Worm (Caenorhabditis elegans): ENCODE data around the gene cest-16.
A peak's percentile ranks its signal among the peaks of the same experiment; 100 is the strongest.

Gene cest-16

DNA sequence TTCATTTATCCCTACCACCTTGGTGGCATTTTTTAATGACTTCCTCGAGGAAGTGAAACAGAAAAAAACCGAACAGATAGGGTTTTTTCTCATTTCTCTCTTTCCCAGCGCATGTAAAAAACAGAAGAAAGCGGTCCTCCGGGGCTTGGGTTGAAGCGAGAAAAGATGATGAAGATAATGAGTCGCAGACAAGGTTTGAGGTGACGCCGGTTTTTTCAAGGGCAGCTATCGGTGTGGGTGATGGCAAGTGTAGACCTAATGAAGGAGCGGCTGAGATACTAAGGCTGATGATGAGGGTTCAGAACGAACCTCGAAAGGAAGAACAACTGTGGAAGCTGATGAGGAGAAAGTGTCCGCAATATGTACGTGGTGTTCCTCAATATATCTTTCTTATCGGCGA is 21.1 kb downstream of the cest-16 start (continued):
- TF ChIP-seq skn-1 (tag; optimal IDR thresholded peaks at IDR 0.05) (no peak), nhr-6 (tag; optimal IDR thresholded peaks at IDR 0.05) (no peak), mbf-1 (tag; optimal IDR thresholded peaks at IDR 0.05) (no peak), mab-5 (tag; optimal IDR thresholded peaks at IDR 0.05) (no peak), fos-1 (tag; optimal IDR thresholded peaks at IDR 0.05) (peak; percentile 22), ceh-82 (tag; optimal IDR thresholded peaks at IDR 0.05) (no peak), zag-1 (tag; optimal IDR thresholded peaks at IDR 0.05) (no peak)

DNA sequence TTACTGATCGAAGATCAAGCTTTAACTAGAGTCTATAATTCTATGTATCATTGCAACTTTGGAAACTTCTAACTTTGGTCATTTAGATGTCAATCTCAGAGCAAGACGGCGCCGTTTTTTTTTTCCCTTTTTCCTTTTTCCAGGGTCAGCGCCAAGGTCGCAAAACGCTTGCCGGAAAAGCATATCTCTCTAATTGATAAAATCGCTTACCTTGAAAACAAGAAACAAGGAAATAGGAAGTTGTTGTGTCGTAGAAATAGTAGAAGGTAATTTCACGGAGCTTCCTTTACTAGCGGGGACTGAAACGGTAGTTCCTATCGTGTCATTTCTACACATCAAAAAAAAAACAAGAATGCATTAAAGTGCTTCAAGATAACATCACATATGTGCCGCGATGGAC is 21.6 kb downstream of the cest-16 start:
- TF ChIP-seq fos-1 (tag; optimal IDR thresholded peaks at IDR 0.05) = no peak
- TF ChIP-seq lin-13 (GFP tag; optimal IDR thresholded peaks at IDR 0.05) = no peak

DNA sequence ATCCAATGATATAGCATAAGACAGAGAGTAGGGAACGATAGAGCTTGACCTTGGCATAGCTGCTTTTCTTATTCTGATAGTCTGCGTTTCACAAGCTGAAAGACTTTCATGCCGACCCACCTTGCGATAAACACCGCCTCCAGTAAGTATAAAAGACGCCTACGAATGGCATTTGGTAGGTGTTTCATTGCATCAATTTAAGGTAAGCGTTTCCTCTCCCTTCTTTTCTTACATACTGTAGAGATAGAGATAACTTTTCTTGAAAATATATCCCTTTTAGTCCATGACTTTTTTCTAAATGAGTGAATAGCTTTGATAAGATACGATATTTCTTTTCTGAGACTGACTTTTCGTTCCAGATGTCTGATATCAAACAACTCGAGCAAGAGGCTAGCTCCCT is 23.4 kb downstream of the cest-16 start, which contains the start of gene col-167:
Gene col-167, plus strand, starts transcription at position 360 of the 400 bp plus-strand sequence.
- TF ChIP-seq nhr-25 (tag; optimal IDR thresholded peaks at IDR 0.05) = peak; percentile 59
- no peak for TF ChIP-seq crh-2 (tag; optimal IDR thresholded peaks at IDR 0.05)
- no peak for TF ChIP-seq mbf-1 (tag; optimal IDR thresholded peaks at IDR 0.05)
- TF ChIP-seq nhr-6 (tag; optimal IDR thresholded peaks at IDR 0.05) = no peak
- TF ChIP-seq lin-13 (GFP tag; optimal IDR thresholded peaks at IDR 0.05) = no peak
- TF ChIP-seq skn-1 (tag; optimal IDR thresholded peaks at IDR 0.05) = no peak
- TF ChIP-seq nhr-23 (tag; optimal IDR thresholded peaks at IDR 0.05) = no peak

DNA sequence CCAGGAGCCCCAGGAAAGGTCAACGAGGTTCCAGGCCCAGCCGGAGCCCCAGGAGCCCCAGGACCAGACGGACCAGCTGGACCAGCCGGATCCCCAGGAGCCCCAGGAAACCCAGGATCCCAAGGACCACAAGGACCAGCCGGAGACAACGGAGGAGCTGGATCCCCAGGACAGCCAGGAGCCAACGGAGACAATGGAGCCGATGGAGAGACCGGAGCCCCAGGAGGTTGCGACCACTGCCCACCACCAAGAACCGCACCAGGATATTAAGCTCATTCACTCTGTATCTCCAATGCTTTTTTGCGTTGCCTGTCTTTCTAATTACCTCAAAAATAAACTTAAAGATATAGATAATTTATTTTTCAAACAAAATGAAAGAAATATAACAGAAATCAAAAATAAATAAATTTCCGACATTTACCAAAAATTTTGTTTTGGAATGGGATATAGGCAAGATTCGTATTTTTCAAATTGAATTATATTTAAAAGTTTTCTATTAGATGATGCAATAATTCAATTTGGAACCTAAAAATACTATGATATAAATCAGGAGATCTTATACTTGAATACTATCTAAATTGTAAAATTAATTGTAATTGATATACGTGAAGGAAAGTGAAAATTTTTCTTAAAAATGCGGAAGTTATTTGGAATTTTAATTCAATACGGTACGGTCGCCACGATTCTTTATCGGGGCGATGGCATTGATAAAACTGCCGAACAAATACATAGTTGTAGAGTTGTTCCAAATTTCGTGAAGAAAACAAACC is 24.6 kb downstream of the cest-16 start:
- TF ChIP-seq Y55F3AM.14 (GFP tag; optimal IDR thresholded peaks at IDR 0.05) = peak; percentile 44
- TF ChIP-seq nhr-10 (tag; optimal IDR thresholded peaks at IDR 0.05) = peak; percentile 19
- TF ChIP-seq nhr-25 (tag; optimal IDR thresholded peaks at IDR 0.05) = peak; percentile 64
- peak; percentile 61 for TF ChIP-seq blmp-1 (tag; optimal IDR thresholded peaks at IDR 0.05; ENCODE audit: insufficient read depth)

DNA sequence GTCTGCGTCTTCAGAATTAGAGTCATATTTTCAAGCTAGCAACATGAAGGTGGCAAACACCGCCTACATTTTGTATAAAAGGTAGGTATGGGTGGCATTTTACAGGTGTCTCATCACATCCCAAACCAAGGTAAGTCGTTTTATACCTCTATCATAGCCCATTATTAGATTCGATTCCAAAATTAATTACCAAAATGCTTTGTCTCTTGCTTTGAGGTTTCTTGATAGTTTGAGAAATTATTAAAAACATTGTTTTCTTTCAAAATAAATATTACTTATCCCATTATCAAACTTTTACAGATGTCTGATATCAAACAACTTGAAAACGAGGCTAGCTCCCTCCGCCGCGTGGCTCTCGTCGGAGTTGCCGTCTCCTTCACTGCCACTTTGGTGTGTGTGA is 26.3 kb downstream of the cest-16 start, which contains the start of gene col-168:
Gene col-168, plus strand, starts transcription at position 301 of the 400 bp plus-strand sequence.
- no peak for TF ChIP-seq lin-13 (GFP tag; optimal IDR thresholded peaks at IDR 0.05)
- TF ChIP-seq nhr-10 (tag; optimal IDR thresholded peaks at IDR 0.05) = no peak
- TF ChIP-seq blmp-1 (tag; optimal IDR thresholded peaks at IDR 0.05; ENCODE audit: insufficient read depth) = no peak
- TF ChIP-seq ceh-82 (tag; optimal IDR thresholded peaks at IDR 0.05) = no peak
- no peak for TF ChIP-seq lsy-2 (tag; optimal IDR thresholded peaks at IDR 0.05)
- TF ChIP-seq elt-1 (tag; optimal IDR thresholded peaks at IDR 0.05) = no peak
- TF ChIP-seq ama-1 (optimal IDR thresholded peaks at IDR 0.05) = no peak
- no peak for TF ChIP-seq R02D3.7 (tag; optimal IDR thresholded peaks at IDR 0.05)

DNA sequence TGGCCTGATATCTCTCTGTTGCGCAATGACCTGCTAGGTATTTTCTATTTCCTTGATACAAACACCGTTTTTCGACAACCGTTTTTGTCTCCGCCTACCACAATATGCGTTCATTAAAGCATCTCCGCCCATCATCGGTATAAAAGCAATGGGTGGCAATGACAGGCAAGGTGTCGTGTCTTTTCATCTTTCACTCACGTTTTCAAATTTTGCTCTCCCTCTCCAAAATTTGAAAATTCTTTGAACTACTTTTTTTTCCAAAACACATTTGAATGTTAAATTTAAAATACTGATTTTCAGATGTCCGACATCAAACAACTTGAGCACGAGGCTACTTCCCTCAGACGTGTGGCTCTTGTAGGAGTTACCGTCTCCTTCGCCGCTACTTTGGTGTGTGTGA is 29.1 kb downstream of the cest-16 start, which contains the start of gene col-169:
Gene col-169, plus strand, starts transcription at position 301 of the 400 bp plus-strand sequence.
- no peak for TF ChIP-seq unc-62 (GFP tag; optimal IDR thresholded peaks at IDR 0.05)
- TF ChIP-seq nhr-12 (tag; optimal IDR thresholded peaks at IDR 0.05) = no peak
- no peak for TF ChIP-seq nhr-237 (tag; optimal IDR thresholded peaks at IDR 0.05)
- no peak for TF ChIP-seq lin-39 (tag; optimal IDR thresholded peaks at IDR 0.05)
- TF ChIP-seq ztf-11 (tag; optimal IDR thresholded peaks at IDR 0.05) = no peak
- TF ChIP-seq nhr-77 (tag; optimal IDR thresholded peaks at IDR 0.05) = no peak
- no peak for TF ChIP-seq unc-39 (tag; optimal IDR thresholded peaks at IDR 0.05)
- TF ChIP-seq skn-1 (tag; optimal IDR thresholded peaks at IDR 0.05) = no peak
- TF ChIP-seq lsy-2 (tag; optimal IDR thresholded peaks at IDR 0.05) = no peak
- no peak for TF ChIP-seq R02D3.7 (tag; optimal IDR thresholded peaks at IDR 0.05)
- TF ChIP-seq nhr-23 (tag; optimal IDR thresholded peaks at IDR 0.05) = no peak
- no peak for TF ChIP-seq lin-11 (tag; optimal IDR thresholded peaks at IDR 0.05)
- no peak for TF ChIP-seq ztf-1 (GFP tag; conservative IDR thresholded peaks at IDR 0.05)
- no peak for TF ChIP-seq lin-13 (GFP tag; optimal IDR thresholded peaks at IDR 0.05)

DNA sequence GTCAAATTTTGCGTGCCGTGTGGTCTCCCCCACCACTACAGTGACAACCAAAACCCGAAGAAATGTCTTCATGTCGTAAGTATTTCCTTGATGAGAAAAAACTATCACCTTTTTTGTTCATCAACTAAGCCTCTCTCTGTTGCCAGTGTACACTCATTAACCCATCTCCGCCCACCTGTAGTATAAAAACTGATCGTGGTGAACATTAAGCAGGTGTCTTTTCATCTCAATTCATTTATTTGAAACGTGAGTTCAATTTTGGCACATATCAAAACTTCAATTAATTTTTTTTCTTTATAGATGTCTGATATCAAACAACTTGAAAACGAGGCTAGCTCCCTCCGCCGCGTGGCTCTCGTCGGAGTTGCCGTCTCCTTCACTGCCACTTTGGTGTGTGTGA is 31.7 kb downstream of the cest-16 start, which contains the start of gene col-170:
Gene col-170, plus strand, starts transcription at position 301 of the 400 bp plus-strand sequence.
- TF ChIP-seq skn-1 (tag; optimal IDR thresholded peaks at IDR 0.05) = no peak
- TF ChIP-seq blmp-1 (tag; optimal IDR thresholded peaks at IDR 0.05; ENCODE audit: insufficient read depth) = no peak
- no peak for TF ChIP-seq fos-1 (tag; optimal IDR thresholded peaks at IDR 0.05)
- no peak for TF ChIP-seq ztf-1 (GFP tag; conservative IDR thresholded peaks at IDR 0.05)
- no peak for TF ChIP-seq nhr-237 (tag; optimal IDR thresholded peaks at IDR 0.05)
- no peak for TF ChIP-seq snpc-4 (tag; optimal IDR thresholded peaks at IDR 0.05)
- TF ChIP-seq unc-39 (tag; optimal IDR thresholded peaks at IDR 0.05) = no peak

Data from whole organism, L2 larva.